Fruit fly (Drosophila melanogaster): ENCODE data around the gene CG31467.

The CG31467 gene

dm6 chr3R:10680825-10681681 lies 25.6 kb downstream of the CG31467 start, which contains the start of gene Phyhd1 (continued):
- TF ChIP-seq Sox14 (GFP tag; optimal IDR thresholded peaks at IDR 0.05), result peak; percentile 89
- TF ChIP-seq CG9139 (GFP tag; optimal IDR thresholded peaks at IDR 0.05), result peak; percentile 34
- peak; percentile 77 for TF ChIP-seq CG6276 (GFP tag; optimal IDR thresholded peaks at IDR 0.05)
- TF ChIP-seq eg (GFP tag; IDR thresholded peaks at IDR 0.05), result peak; percentile 90
- TF ChIP-seq CG15336 (GFP tag; IDR thresholded peaks at IDR 0.05), result peak; percentile 90
- peak; percentile 85 for TF ChIP-seq topi (GFP tag; optimal IDR thresholded peaks at IDR 0.05)
- peak; percentile 78 for TF ChIP-seq CG10669 (GFP tag; optimal IDR thresholded peaks at IDR 0.05)
- peak; percentile 83 for TF ChIP-seq lz (GFP tag; optimal IDR thresholded peaks at IDR 0.05)
- TF ChIP-seq fd85E (GFP tag; optimal IDR thresholded peaks at IDR 0.05), result peak; percentile 32
- TF ChIP-seq cyc (GFP tag; optimal IDR thresholded peaks at IDR 0.05), result peak; percentile 86
- peak; percentile 54 for TF ChIP-seq CG6808 (GFP tag; optimal IDR thresholded peaks at IDR 0.05)
- TF ChIP-seq CG3919 (GFP tag; optimal IDR thresholded peaks at IDR 0.05), result peak; percentile 88
- TF ChIP-seq CG8119 (GFP tag; IDR thresholded peaks at IDR 0.05), result peak; percentile 91
- TF ChIP-seq Ets96B (tag; optimal IDR thresholded peaks at IDR 0.05), result peak; percentile 75
- TF ChIP-seq fkh (GFP tag; optimal IDR thresholded peaks at IDR 0.05), result peak; percentile 76
- TF ChIP-seq fd59A (GFP tag; optimal IDR thresholded peaks at IDR 0.05), result peak; percentile 78
- TF ChIP-seq Met (GFP tag; optimal IDR thresholded peaks at IDR 0.05), result peak; percentile 79
- peak; percentile 79 for TF ChIP-seq Ets21C (GFP tag; optimal IDR thresholded peaks at IDR 0.05)
- TF ChIP-seq CG1621 (tag; optimal IDR thresholded peaks at IDR 0.05), result peak; percentile 80
- TF ChIP-seq Eip75B (GFP tag; optimal IDR thresholded peaks at IDR 0.05), result peak; percentile 87
- peak; percentile 90 for TF ChIP-seq svp (GFP tag)
- peak; percentile 68 for TF ChIP-seq CG3032 (tag; optimal IDR thresholded peaks at IDR 0.05)
- peak; percentile 55 to 57 for TF ChIP-seq ss (GFP tag; optimal IDR thresholded peaks at IDR 0.05)
- TF ChIP-seq Sox15 (GFP tag; optimal IDR thresholded peaks at IDR 0.05), result peak; percentile 78
- peak; percentile 89 for TF ChIP-seq CG6163 (GFP tag; IDR thresholded peaks at IDR 0.05)
- peak; percentile 85 for TF ChIP-seq CG10631 (GFP tag; optimal IDR thresholded peaks at IDR 0.05)
- TF ChIP-seq Blimp-1 (GFP tag; optimal IDR thresholded peaks at IDR 0.05), result no peak

- no peak for TF ChIP-seq spab (GFP tag; optimal IDR thresholded peaks at IDR 0.05)
- TF ChIP-seq svp (GFP tag), result peak; percentile 50
These were observed 26.8 kb downstream of the CG31467 start for dm6 chr3R:10679911-10680310.

dm6 chr3R:10678935-10679565 lies 27.6 kb downstream of the CG31467 start:
- TF ChIP-seq eg (GFP tag; IDR thresholded peaks at IDR 0.05), result peak; percentile 39; the same call in 1 of the 3 replicates
- no peak for TF ChIP-seq Hr4 (GFP tag; optimal IDR thresholded peaks at IDR 0.05)
- TF ChIP-seq pdm3 (GFP tag; optimal IDR thresholded peaks at IDR 0.05), result no peak
- no peak for TF ChIP-seq CG34406 (GFP tag; optimal IDR thresholded peaks at IDR 0.05)
- peak; percentile 80 for TF ChIP-seq svp (GFP tag)
- no peak for TF ChIP-seq Blimp-1 (GFP tag; optimal IDR thresholded peaks at IDR 0.05)

dm6 chr3R:10677245-10677902 lies 29.3 kb downstream of the CG31467 start, which contains the start of gene CG6465:
TSS of gene CG6465 (minus strand) at chr3R:10677251.
- TF ChIP-seq svp (GFP tag) (peak; percentile 55), eg (GFP tag; IDR thresholded peaks at IDR 0.05) (0 out of 3 replicates have a peak, but pooled peaks have one; percentile 13), CG32006 (GFP tag; optimal IDR thresholded peaks at IDR 0.05) (no peak), CG3919 (GFP tag; optimal IDR thresholded peaks at IDR 0.05) (no peak), fkh (GFP tag; optimal IDR thresholded peaks at IDR 0.05) (peak; percentile 61), Eip78C (GFP tag) (peak; percentile 53)
